Worm (Caenorhabditis elegans) whole organism, L3 larva: ENCODE measurements around the gene Y59A8A.8.
"Not testable (repeated sequence)": the region's sequence is repeated elsewhere in the genome, so short reads cannot be mapped to it uniquely, and the experiment has no call there.

Experiments
- ZK546.5 ChIP-seq: sonication (generic microtip); optimal IDR thresholded peaks from 2 replicates; lab custom pipeline; 2017; ENCODE audit warnings: missing biosample characterization, missing genetic modification characterization
- aly-2 ChIP-seq: fragments of 150-350 bp; optimal IDR thresholded peaks from 2 replicates; lab custom pipeline; 2014; ENCODE audit warnings: missing biosample characterization, missing genetic modification characterization
- ama-1 ChIP-seq: fragments of 150-350 bp; optimal IDR thresholded peaks from 2 replicates; lab custom pipeline; 2018
- ceh-16 ChIP-seq: sonication (generic microtip); optimal IDR thresholded peaks from 2 replicates; lab custom pipeline; 2017; ENCODE audit warnings: missing biosample characterization, missing genetic modification characterization
- ceh-28 ChIP-seq: fragments of 150-350 bp; optimal IDR thresholded peaks from 2 replicates; lab custom pipeline; 2014; ENCODE audit warnings: missing biosample characterization, missing genetic modification reagents, missing genetic modification characterization
- ceh-82 ChIP-seq: fragments of 150-350 bp; optimal IDR thresholded peaks from 2 replicates; lab custom pipeline; 2014; ENCODE audit warnings: missing biosample characterization, missing genetic modification characterization
- ceh-9 ChIP-seq: sonication (generic microtip); optimal IDR thresholded peaks from 2 replicates; lab custom pipeline; 2018; ENCODE audit warnings: missing biosample characterization, missing genetic modification characterization
- egl-27 ChIP-seq: sonication (generic microtip); optimal IDR thresholded peaks from 4 replicates; lab custom pipeline; 2017; ENCODE audit warnings: missing biosample characterization, missing genetic modification reagents, missing genetic modification characterization
- egl-5 ChIP-seq: fragments of 150-350 bp; optimal IDR thresholded peaks from 2 replicates; lab custom pipeline; 2017; ENCODE audit warnings: missing biosample characterization, missing genetic modification reagents, missing genetic modification characterization, inconsistent platforms
- elt-2 ChIP-seq: sonication (generic microtip); optimal IDR thresholded peaks from 2 replicates; lab custom pipeline; 2016; ENCODE audit warnings: missing genetic modification reagents, mild to moderate bottlenecking, missing genetic modification characterization, missing compliant biosample characterization
- elt-3 ChIP-seq, 3 experiments: fragments of 150-350 bp in 1 of 3; sonication (generic microtip) in 2 of 3; optimal IDR thresholded peaks; 2 replicates in 2 of 3; 4 replicates in 1 of 3; lab custom pipeline; 2014 to 2017; ENCODE audit warnings: missing biosample characterization in 3 of 3, missing genetic modification characterization in 3 of 3
- fkh-10 ChIP-seq: sonication (generic microtip); optimal IDR thresholded peaks from 2 replicates; lab custom pipeline; 2017; ENCODE audit warnings: missing biosample characterization, missing genetic modification reagents, missing genetic modification characterization
- fkh-2 ChIP-seq: fragments of 150-350 bp; optimal IDR thresholded peaks from 2 replicates; lab custom pipeline; 2014; ENCODE audit warnings: missing biosample characterization, missing genetic modification reagents, missing genetic modification characterization
- fos-1 ChIP-seq: fragments of 150-350 bp; optimal IDR thresholded peaks from 2 replicates; lab custom pipeline; 2014; ENCODE audit warnings: missing biosample characterization, missing genetic modification characterization
- jun-1 ChIP-seq: fragments of 150-350 bp; optimal IDR thresholded peaks from 2 replicates; lab custom pipeline; 2014; ENCODE audit warnings: missing biosample characterization, missing genetic modification reagents, missing genetic modification characterization
- lin-39 ChIP-seq: fragments of 150-350 bp; optimal IDR thresholded peaks from 2 replicates; lab custom pipeline; 2018; ENCODE audit warnings: missing biosample characterization, missing genetic modification reagents, missing genetic modification characterization
- lsy-12 ChIP-seq: sonication (generic microtip); optimal IDR thresholded peaks from 2 replicates; lab custom pipeline; 2016; ENCODE audit warnings: mild to moderate bottlenecking, missing genetic modification characterization, missing compliant biosample characterization
- mml-1 ChIP-seq: fragments of 150-350 bp; sonication (generic microtip); optimal IDR thresholded peaks from 3 replicates; lab custom pipeline; 2014; ENCODE audit warnings: missing biosample characterization, missing genetic modification characterization
- nfya-1 ChIP-seq: sonication (generic microtip); optimal IDR thresholded peaks from 2 replicates; lab custom pipeline; 2017; ENCODE audit warnings: missing genetic modification characterization, mild to moderate bottlenecking, missing compliant biosample characterization, antibody characterized with exemption, moderate library complexity; ENCODE audit not compliant: insufficient read depth
- nhr-11 ChIP-seq: fragments of 150-350 bp; optimal IDR thresholded peaks from 2 replicates; lab custom pipeline; 2014; ENCODE audit warnings: missing biosample characterization, missing genetic modification characterization
- nhr-12 ChIP-seq: fragments of 150-350 bp; optimal IDR thresholded peaks from 2 replicates; lab custom pipeline; 2014; ENCODE audit warnings: missing biosample characterization, missing genetic modification characterization
- nhr-23 ChIP-seq: fragments of 150-350 bp; optimal IDR thresholded peaks from 2 replicates; lab custom pipeline; 2014; ENCODE audit warnings: missing biosample characterization, missing genetic modification reagents, missing genetic modification characterization
- nhr-237 ChIP-seq: fragments of 150-350 bp; optimal IDR thresholded peaks from 2 replicates; lab custom pipeline; 2014; ENCODE audit warnings: missing biosample characterization, missing genetic modification characterization
- nhr-28 ChIP-seq: fragments of 150-350 bp; optimal IDR thresholded peaks from 2 replicates; lab custom pipeline; 2014; ENCODE audit warnings: missing biosample characterization, missing genetic modification characterization
- nhr-67 ChIP-seq: fragments of 150-350 bp; optimal IDR thresholded peaks from 2 replicates; lab custom pipeline; 2014; ENCODE audit warnings: missing biosample characterization, missing genetic modification characterization
- nhr-76 ChIP-seq: fragments of 150-350 bp; sonication (generic microtip); optimal IDR thresholded peaks from 5 replicates; lab custom pipeline; 2014; ENCODE audit warnings: missing biosample characterization, missing genetic modification characterization
- nhr-77 ChIP-seq: fragments of 150-350 bp; optimal IDR thresholded peaks from 2 replicates; lab custom pipeline; 2014; ENCODE audit warnings: missing biosample characterization, missing genetic modification characterization
- pha-4 ChIP-seq: fragments of 150-350 bp; optimal IDR thresholded peaks from 2 replicates; lab custom pipeline; 2014; ENCODE audit warnings: missing biosample characterization, missing genetic modification reagents, missing genetic modification characterization
- pqm-1 ChIP-seq: fragments of 150-350 bp; optimal IDR thresholded peaks from 2 replicates; lab custom pipeline; 2017; ENCODE audit warnings: missing biosample characterization, missing genetic modification characterization, inconsistent platforms
- tbx-2 ChIP-seq: sonication (generic microtip); optimal IDR thresholded peaks from 2 replicates; lab custom pipeline; 2016; ENCODE audit warnings: mild to moderate bottlenecking, missing genetic modification characterization, missing compliant biosample characterization
- unc-39 ChIP-seq: sonication (generic microtip); optimal IDR thresholded peaks from 4 replicates; lab custom pipeline; 2017; ENCODE audit warnings: missing biosample characterization, missing genetic modification characterization
- unc-62 ChIP-seq: fragments of 150-350 bp; sonication (generic microtip); optimal IDR thresholded peaks from 4 replicates; lab custom pipeline; 2014; ENCODE audit warnings: missing biosample characterization, missing genetic modification reagents, missing genetic modification characterization
- zag-1 ChIP-seq: fragments of 150-350 bp; optimal IDR thresholded peaks from 2 replicates; lab custom pipeline; 2014; ENCODE audit warnings: missing biosample characterization, missing genetic modification characterization
- ztf-4 ChIP-seq: fragments of 150-350 bp; optimal IDR thresholded peaks from 2 replicates; lab custom pipeline; 2014; ENCODE audit warnings: missing biosample characterization, missing genetic modification characterization

Gene Y59A8A.8

ce11 chrV:17888939-17889338 is 23.5 kb downstream of the Y59A8A.8 start, which contains the start of gene C06H5.6:
Gene C06H5.6, minus strand, starts transcription at chrV:17888984.
- TF ChIP-seq elt-2 (tag; lab: Kevin White, UChicago) (peak; percentile 73), pqm-1 (tag; lab: Kevin White, UChicago) (peak; percentile 16), unc-39 (no peak)
- TF ChIP-seq, all 47 proteins: peak for 2

ce11 chrV:17891317-17891716 is 25.9 kb downstream of the Y59A8A.8 start:
- TF ChIP-seq nhr-76: no peak
- no peak for TF ChIP-seq lsy-12 (tag; lab: Kevin White, UChicago)
- no peak for TF ChIP-seq ZK546.5 (tag; lab: Kevin White, UChicago)
- no peak for TF ChIP-seq ama-1 (lab: Kevin White, UChicago)
- TF ChIP-seq ceh-16 (tag; lab: Kevin White, UChicago): no peak
- no peak for TF ChIP-seq fkh-2 (tag; lab: Kevin White, UChicago)
- no peak for TF ChIP-seq nhr-237
- TF ChIP-seq ceh-82 (tag; lab: Kevin White, UChicago): no peak
- no peak for TF ChIP-seq jun-1 (tag; lab: Kevin White, UChicago)
- TF ChIP-seq elt-3 (tag; optimal IDR thresholded peaks at IDR 0.05; lab: Kevin White, UChicago): no peak
- no peak for TF ChIP-seq nfya-1 (tag; lab: Kevin White, UChicago)
- TF ChIP-seq zag-1: no peak
- no peak for TF ChIP-seq ztf-4 (tag; lab: Kevin White, UChicago)
- no peak for TF ChIP-seq nhr-28 (tag; lab: Kevin White, UChicago)
- TF ChIP-seq fos-1: no peak
- TF ChIP-seq nhr-77 (tag; lab: Kevin White, UChicago): no peak
- no peak for TF ChIP-seq nhr-67 (tag; lab: Kevin White, UChicago)
- peak; percentile 75 for TF ChIP-seq elt-2 (tag; lab: Kevin White, UChicago)
- no peak for TF ChIP-seq lin-39 (tag; lab: Kevin White, UChicago)
- TF ChIP-seq pha-4 (tag; lab: Kevin White, UChicago): peak; percentile 20
- TF ChIP-seq pqm-1 (tag; lab: Kevin White, UChicago): peak; percentile 41
- TF ChIP-seq nhr-11 (tag; lab: Kevin White, UChicago): no peak
- no peak for TF ChIP-seq aly-2 (tag; lab: Kevin White, UChicago)
- TF ChIP-seq mml-1 (tag; lab: Kevin White, UChicago): no peak
- peak; percentile 20 for TF ChIP-seq ceh-28
- no peak for TF ChIP-seq egl-27 (tag; lab: Kevin White, UChicago)
- no peak for TF ChIP-seq tbx-2 (tag; lab: Kevin White, UChicago)
- TF ChIP-seq unc-39: no peak
- no peak for TF ChIP-seq egl-5 (tag; lab: Kevin White, UChicago)
- no peak for TF ChIP-seq ceh-9 (tag; lab: Kevin White, UChicago)
- TF ChIP-seq nhr-12 (tag; lab: Kevin White, UChicago): no peak
- TF ChIP-seq fkh-10 (GFP tag; lab: Kevin White, UChicago): no peak
- TF ChIP-seq unc-62 (GFP tag; lab: Kevin White, UChicago): no peak

ce11 chrV:17893959-17894358 is 28.6 kb downstream of the Y59A8A.8 start, which contains the start of gene C06H5.11:
Gene C06H5.11, minus strand, starts transcription at chrV:17894059.
- not testable (repeated sequence) for TF ChIP-seq elt-2, ceh-82, ZK546.5 (tag; lab: Kevin White, UChicago)

- TF ChIP-seq nhr-23; pha-4 (tag; lab: Kevin White, UChicago); jun-1 (tag; lab: Kevin White, UChicago): not testable (repeated sequence)
Measured at ce11 chrV:17894485-17894884, 29.1 kb downstream of the Y59A8A.8 start, which contains the start of gene C06H5.12. Gene C06H5.12, plus strand, starts transcription at chrV:17894785.

ce11 chrV:17896736-17897353 is 31.4 kb downstream of the Y59A8A.8 start, which contains the start of gene fbxa-156:
Gene fbxa-156, minus strand, starts transcription at chrV:17896786.
- TF ChIP-seq elt-2 (tag; lab: Kevin White, UChicago) (peak; percentile 67), nhr-11 (tag; lab: Kevin White, UChicago) (no peak), fos-1 (no peak), pha-4 (tag; lab: Kevin White, UChicago) (peak; percentile 44)
- TF ChIP-seq, all 47 proteins: peak for 2
